Worm (Caenorhabditis elegans) whole organism, late embryonic: Measurements from ENCODE around the gene F22B3.8.

Experiments
- C08G9.2 ChIP-seq: sonication (generic microtip); optimal IDR thresholded peaks from 2 replicates; lab custom pipeline; 2016; ENCODE audit warnings: mild to moderate bottlenecking, missing genetic modification characterization, moderate library complexity, missing compliant biosample characterization
- C38D4.7 ChIP-seq: fragments of 200-800 bp; sonication (Bioruptor generic); optimal IDR thresholded peaks from 2 replicates; lab custom pipeline; 2018; ENCODE audit warnings: mild to moderate bottlenecking, missing genetic modification characterization, moderate library complexity, missing compliant biosample characterization
- F13H6.1 ChIP-seq: sonication (generic microtip); optimal IDR thresholded peaks from 2 replicates; lab custom pipeline; 2016; ENCODE audit warnings: missing genetic modification characterization, missing compliant biosample characterization
- K02D7.2 ChIP-seq: sonication (generic microtip); optimal IDR thresholded peaks from 2 replicates; lab custom pipeline; 2017; ENCODE audit warnings: mild to moderate bottlenecking, missing genetic modification characterization, missing compliant biosample characterization
- K09A11.1 ChIP-seq: sonication (generic microtip); optimal IDR thresholded peaks from 2 replicates; lab custom pipeline; 2017; ENCODE audit warnings: antibody characterized with exemption, mild to moderate bottlenecking, missing genetic modification characterization, missing compliant biosample characterization; ENCODE audit not compliant: insufficient read depth
- Y22D7AL.16 ChIP-seq: sonication (generic microtip); optimal IDR thresholded peaks from 2 replicates; lab custom pipeline; 2016; ENCODE audit warnings: missing genetic modification characterization, missing compliant biosample characterization
- ceh-14 ChIP-seq: sonication (generic microtip); optimal IDR thresholded peaks from 2 replicates; lab custom pipeline; 2016; ENCODE audit warnings: missing genotype, missing genetic modification characterization, missing compliant biosample characterization
- ceh-18 ChIP-seq: sonication (generic microtip); optimal IDR thresholded peaks from 2 replicates; lab custom pipeline; 2016; ENCODE audit warnings: missing genetic modification characterization, missing compliant biosample characterization
- ceh-19 ChIP-seq: fragments of 200-800 bp; sonication (Bioruptor generic); optimal IDR thresholded peaks from 2 replicates; lab custom pipeline; 2018; ENCODE audit warnings: mild to moderate bottlenecking, missing genetic modification characterization, missing compliant biosample characterization
- ceh-22 ChIP-seq: sonication (generic microtip); optimal IDR thresholded peaks from 2 replicates; lab custom pipeline; 2017; ENCODE audit warnings: missing biosample characterization, missing genetic modification characterization
- ceh-24 ChIP-seq: sonication (generic microtip); optimal IDR thresholded peaks from 2 replicates; lab custom pipeline; 2016; ENCODE audit warnings: mild to moderate bottlenecking, missing genetic modification characterization, missing compliant biosample characterization
- ceh-30 ChIP-seq: fragments of 150-350 bp; optimal IDR thresholded peaks from 2 replicates; lab custom pipeline; 2014; ENCODE audit warnings: missing biosample characterization, missing genetic modification characterization
- ceh-31 ChIP-seq: sonication (generic microtip); optimal IDR thresholded peaks from 2 replicates; lab custom pipeline; 2016; ENCODE audit warnings: missing genetic modification characterization, missing compliant biosample characterization
- ceh-34 ChIP-seq: sonication (generic microtip); optimal IDR thresholded peaks from 2 replicates; lab custom pipeline; 2016; ENCODE audit warnings: mild to moderate bottlenecking, missing genetic modification characterization, missing compliant biosample characterization
- ceh-45 ChIP-seq: fragments of 200-800 bp; sonication (Bioruptor generic); IDR thresholded peaks from 2 replicates; pipeline ENCODE4 v1.3.6; 2022; ENCODE audit warnings: missing genetic modification reagents, missing genetic modification characterization, missing compliant biosample characterization
- che-1 ChIP-seq: sonication (generic microtip); optimal IDR thresholded peaks from 2 replicates; lab custom pipeline; 2016; ENCODE audit warnings: mild to moderate bottlenecking, missing genetic modification characterization, missing compliant biosample characterization
- dmd-4 ChIP-seq: sonication (generic microtip); optimal IDR thresholded peaks from 2 replicates; lab custom pipeline; 2016; ENCODE audit warnings: borderline replicate concordance, missing genetic modification characterization, missing compliant biosample characterization
- dve-1 ChIP-seq: sonication (generic microtip); optimal IDR thresholded peaks from 2 replicates; lab custom pipeline; 2017; ENCODE audit warnings: antibody characterized with exemption, mild to moderate bottlenecking, missing genetic modification characterization, missing compliant biosample characterization
- elt-2 ChIP-seq: sonication (generic microtip); optimal IDR thresholded peaks from 2 replicates; lab custom pipeline; 2016; ENCODE audit warnings: missing genetic modification reagents, missing genetic modification characterization, missing compliant biosample characterization
- elt-4 ChIP-seq: sonication (generic microtip); optimal IDR thresholded peaks from 2 replicates; lab custom pipeline; 2016; ENCODE audit warnings: missing genetic modification characterization, missing compliant biosample characterization
- eyg-1 ChIP-seq: sonication (generic microtip); optimal IDR thresholded peaks from 2 replicates; lab custom pipeline; 2016; ENCODE audit warnings: missing genotype, missing genetic modification characterization, missing compliant biosample characterization
- fax-1 ChIP-seq: sonication (generic microtip); optimal IDR thresholded peaks from 2 replicates; lab custom pipeline; 2016; ENCODE audit warnings: missing genotype, missing genetic modification characterization, missing compliant biosample characterization
- fkh-10 ChIP-seq: fragments of 150-350 bp; optimal IDR thresholded peaks from 2 replicates; lab custom pipeline; 2014; ENCODE audit warnings: missing biosample characterization, missing genetic modification reagents, missing genetic modification characterization
- fkh-6 ChIP-seq: sonication (generic microtip); optimal IDR thresholded peaks from 2 replicates; lab custom pipeline; 2016; ENCODE audit warnings: missing genetic modification characterization, missing compliant biosample characterization
- gmeb-2 ChIP-seq: sonication (generic microtip); optimal IDR thresholded peaks from 2 replicates; lab custom pipeline; 2016; ENCODE audit warnings: missing genetic modification characterization, inconsistent platforms, missing compliant biosample characterization
- hlh-13 ChIP-seq: fragments of 200-800 bp; sonication (Bioruptor generic); optimal IDR thresholded peaks from 2 replicates; lab custom pipeline; 2018; ENCODE audit warnings: mild to moderate bottlenecking, missing genetic modification characterization, missing compliant biosample characterization
- hlh-15 ChIP-seq: sonication (generic microtip); optimal IDR thresholded peaks from 2 replicates; lab custom pipeline; 2016; ENCODE audit warnings: missing genetic modification characterization, missing compliant biosample characterization
- hlh-6 ChIP-seq: sonication (generic microtip); optimal IDR thresholded peaks from 2 replicates; lab custom pipeline; 2016; ENCODE audit warnings: missing genotype, missing genetic modification characterization, missing compliant biosample characterization
- hlh-8 ChIP-seq: sonication (generic microtip); optimal IDR thresholded peaks from 2 replicates; lab custom pipeline; 2016; ENCODE audit warnings: missing genotype, missing genetic modification characterization, missing compliant biosample characterization
- madf-2 ChIP-seq: sonication (generic microtip); optimal IDR thresholded peaks from 2 replicates; lab custom pipeline; 2017; ENCODE audit warnings: missing genetic modification characterization, missing compliant biosample characterization
- nfya-1 ChIP-seq: sonication (generic microtip); optimal IDR thresholded peaks from 2 replicates; lab custom pipeline; 2017; ENCODE audit warnings: missing genetic modification characterization, mild to moderate bottlenecking, missing compliant biosample characterization, antibody characterized with exemption, moderate library complexity
- odd-2 ChIP-seq: sonication (generic microtip); optimal IDR thresholded peaks from 2 replicates; lab custom pipeline; 2017; ENCODE audit warnings: antibody characterized with exemption, mild to moderate bottlenecking, missing genetic modification characterization, missing compliant biosample characterization
- pag-3 ChIP-seq: sonication (generic microtip); optimal IDR thresholded peaks from 2 replicates; lab custom pipeline; 2016; ENCODE audit warnings: missing compliant biosample characterization, missing genetic modification characterization, borderline replicate concordance
- pax-1 ChIP-seq: fragments of 150-350 bp; optimal IDR thresholded peaks from 2 replicates; lab custom pipeline; 2014; ENCODE audit warnings: missing biosample characterization, missing genetic modification characterization
- pha-2 ChIP-seq: sonication (generic microtip); optimal IDR thresholded peaks from 2 replicates; lab custom pipeline; 2017; ENCODE audit warnings: mild to moderate bottlenecking, missing genetic modification characterization, missing compliant biosample characterization
- pha-4 ChIP-seq: fragments of 150-350 bp; optimal IDR thresholded peaks from 2 replicates; lab custom pipeline; 2018; ENCODE audit warnings: missing biosample characterization, missing genetic modification reagents, missing genetic modification characterization
- pros-1 ChIP-seq: fragments of 150-350 bp; optimal IDR thresholded peaks from 2 replicates; lab custom pipeline; 2014; ENCODE audit warnings: missing biosample characterization, missing genetic modification reagents, missing genetic modification characterization
- ref-2 ChIP-seq: sonication (generic microtip); optimal IDR thresholded peaks from 2 replicates; lab custom pipeline; 2016; ENCODE audit warnings: missing genetic modification characterization, missing compliant biosample characterization
- sdc-2 ChIP-seq: sonication (generic microtip); optimal IDR thresholded peaks from 2 replicates; lab custom pipeline; 2016; ENCODE audit warnings: missing genotype, missing genetic modification characterization, missing compliant biosample characterization
- sox-2 ChIP-seq: fragments of 200-800 bp; sonication (Bioruptor generic); IDR thresholded peaks from 2 replicates; pipeline ENCODE4 v1.3.6; 2022; ENCODE audit warnings: missing genetic modification reagents, missing genetic modification characterization, missing compliant biosample characterization
- sox-4 ChIP-seq: sonication (generic microtip); optimal IDR thresholded peaks from 2 replicates; lab custom pipeline; 2017; ENCODE audit warnings: mild to moderate bottlenecking, missing genetic modification characterization, inconsistent platforms, missing compliant biosample characterization
- syd-9 ChIP-seq: sonication (generic microtip); optimal IDR thresholded peaks from 2 replicates; lab custom pipeline; 2016; ENCODE audit warnings: mild to moderate bottlenecking, missing genetic modification characterization, moderate library complexity, missing compliant biosample characterization
- tbx-2 ChIP-seq: sonication (generic microtip); optimal IDR thresholded peaks from 2 replicates; lab custom pipeline; 2016; ENCODE audit warnings: missing genetic modification characterization, missing compliant biosample characterization
- tbx-7 ChIP-seq: sonication (generic microtip); optimal IDR thresholded peaks from 2 replicates; lab custom pipeline; 2016; ENCODE audit warnings: missing genotype, missing genetic modification characterization, missing compliant biosample characterization
- ttx-3 ChIP-seq: sonication (generic microtip); optimal IDR thresholded peaks from 2 replicates; lab custom pipeline; 2016; ENCODE audit warnings: missing genetic modification reagents, missing genetic modification characterization, missing compliant biosample characterization
- unc-3 ChIP-seq, 2 experiments: fragments of 200-800 bp in 1 of 2; sonication (Bioruptor generic) in 1 of 2; sonication (generic microtip) in 1 of 2; conservative IDR thresholded peaks in 1 of 2; optimal IDR thresholded peaks in 1 of 2; 2 replicates each; pipeline versions ENCODE4 v1.3.6 to Lab custom; 2016 to 2022; ENCODE audit warnings: missing compliant biosample characterization in 2 of 2, missing genetic modification characterization in 2 of 2, missing genetic modification reagents in 1 of 2
- unc-42 ChIP-seq: sonication (generic microtip); optimal IDR thresholded peaks from 2 replicates; lab custom pipeline; 2016; ENCODE audit warnings: missing genotype, missing genetic modification characterization, missing compliant biosample characterization
- unc-86 ChIP-seq: sonication (generic microtip); optimal IDR thresholded peaks from 2 replicates; lab custom pipeline; 2016; ENCODE audit warnings: missing genetic modification characterization, missing compliant biosample characterization
- zip-5 ChIP-seq: sonication (generic microtip); optimal IDR thresholded peaks from 2 replicates; lab custom pipeline; 2016; ENCODE audit warnings: missing genetic modification characterization, missing compliant biosample characterization
- ztf-16 ChIP-seq: sonication (generic microtip); optimal IDR thresholded peaks from 2 replicates; lab custom pipeline; 2017; ENCODE audit warnings: missing genetic modification characterization, missing compliant biosample characterization

F22B3.8 gene

ce11 chrIV:11424830-11425229 lies at the start of gene F22B3.8:
F22B3.8 (minus strand) TSS chrIV:11424930.
- TF ChIP-seq sdc-2 = no peak
- no peak for TF ChIP-seq syd-9 (tag; lab: Kevin White, UChicago)
- TF ChIP-seq pha-4 = no peak
- no peak for TF ChIP-seq tbx-7 (tag; lab: Kevin White, UChicago)
- TF ChIP-seq ceh-45 (GFP tag; lab: Robert Waterston, UW) = no peak
- TF ChIP-seq unc-86 = no peak
- no peak for TF ChIP-seq unc-3 (GFP tag; conservative IDR thresholded peaks at IDR 0.05; lab: Robert Waterston, UW)
- no peak for TF ChIP-seq unc-3 (tag; optimal IDR thresholded peaks at IDR 0.05; lab: Kevin White, UChicago)
- no peak for TF ChIP-seq ceh-34 (tag; lab: Kevin White, UChicago)
- TF ChIP-seq elt-4 (tag; lab: Kevin White, UChicago) = no peak
- TF ChIP-seq tbx-2 (tag; lab: Kevin White, UChicago) = no peak
- TF ChIP-seq C08G9.2 (tag; lab: Kevin White, UChicago) = no peak
- TF ChIP-seq ceh-24 (tag; lab: Kevin White, UChicago) = no peak
- no peak for TF ChIP-seq nfya-1 (tag; lab: Kevin White, UChicago)
- TF ChIP-seq K09A11.1 (tag; lab: Kevin White, UChicago) = no peak
- no peak for TF ChIP-seq fkh-6 (tag; lab: Kevin White, UChicago)
- TF ChIP-seq pag-3 = no peak
- TF ChIP-seq, all 69 proteins: peak for 0

ce11 chrIV:11474067-11474466 lies 49.3 kb upstream of the F22B3.8 start:
- TF ChIP-seq elt-2 (tag; lab: Kevin White, UChicago) (peak; percentile 96), che-1 (tag; lab: Kevin White, UChicago) (peak; percentile 94), madf-2 (tag; lab: Kevin White, UChicago) (peak; percentile 89), ref-2 (peak; percentile 87), sox-4 (tag; lab: Kevin White, UChicago) (peak; percentile 95), hlh-15 (tag; lab: Kevin White, UChicago) (peak; percentile 95), unc-42 (tag; lab: Kevin White, UChicago) (peak; percentile 19), pax-1 (tag; lab: Kevin White, UChicago) (no peak), fax-1 (tag; lab: Kevin White, UChicago) (peak; percentile 87), pha-2 (peak; percentile 91), ceh-30 (peak; percentile 77), pros-1 (tag; lab: Kevin White, UChicago) (peak; percentile 42), Y22D7AL.16 (tag; lab: Kevin White, UChicago) (peak; percentile 92), gmeb-2 (tag; lab: Kevin White, UChicago) (peak; percentile 92), ceh-34 (tag; lab: Kevin White, UChicago) (peak; percentile 92), F13H6.1 (tag; lab: Kevin White, UChicago) (peak; percentile 92), ceh-45 (GFP tag; lab: Robert Waterston, UW) (peak; percentile 91), ttx-3 (tag; lab: Kevin White, UChicago) (peak; percentile 94), ceh-14 (tag; lab: Kevin White, UChicago) (peak; percentile 88), ceh-24 (tag; lab: Kevin White, UChicago) (peak; percentile 72), dve-1 (peak; percentile 91), C38D4.7 (peak; percentile 92), dmd-4 (tag; lab: Kevin White, UChicago) (peak; percentile 93), ceh-18 (tag; lab: Kevin White, UChicago) (peak; percentile 88), ceh-22 (no peak), hlh-8 (peak; percentile 81), eyg-1 (tag; lab: Kevin White, UChicago) (peak; percentile 87), tbx-7 (tag; lab: Kevin White, UChicago) (peak; percentile 25), ceh-19 (peak; percentile 95), C08G9.2 (tag; lab: Kevin White, UChicago) (peak; percentile 83), K02D7.2 (tag; lab: Kevin White, UChicago) (peak; percentile 97), sox-2 (GFP tag; lab: Robert Waterston, UW) (peak; percentile 93), odd-2 (tag; lab: Kevin White, UChicago) (peak; percentile 38), hlh-6 (tag; lab: Kevin White, UChicago) (peak; percentile 94), fkh-10 (GFP tag; lab: Kevin White, UChicago) (peak; percentile 75), K09A11.1 (tag; lab: Kevin White, UChicago) (peak; percentile 55), ztf-16 (tag; lab: Kevin White, UChicago) (peak; percentile 97), zip-5 (tag; lab: Kevin White, UChicago) (peak; percentile 83), hlh-13 (GFP tag; lab: Kevin White, UChicago) (peak; percentile 98), ceh-31 (peak; percentile 80)
